Worm (Caenorhabditis elegans) whole organism, dauer: ENCODE data around the gene der-2.

Experiments
- unc-62 ChIP-seq: sonication (generic microtip); optimal IDR thresholded peaks from 2 replicates; lab custom pipeline; 2017; ENCODE audit warnings: missing biosample characterization, missing genetic modification reagents, missing genetic modification characterization

der-2 gene

DNA sequence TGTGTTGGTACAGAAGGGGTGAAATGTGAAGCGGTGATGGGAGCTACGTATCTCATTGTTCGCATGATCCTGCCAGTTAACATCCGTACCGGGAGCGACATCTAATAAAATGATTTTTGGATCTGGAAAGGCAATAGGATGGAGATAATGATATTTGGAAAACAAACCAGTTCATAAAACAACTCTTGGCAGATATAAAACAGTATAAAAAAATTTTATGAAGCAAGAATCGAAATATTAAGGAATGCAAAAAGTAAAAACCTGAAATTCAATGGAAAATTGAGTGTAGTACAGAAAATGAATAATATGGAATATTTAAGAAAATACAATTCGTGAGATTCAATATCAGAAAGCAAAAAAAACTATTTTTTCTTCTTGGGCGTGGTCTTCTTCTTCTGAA is 3.7 kb upstream of the der-2 start, which contains the start of gene hsp-75:
Gene hsp-75 (minus strand): TSS at position 101 of the 400 bp plus-strand sequence.
- TF ChIP-seq unc-62 (GFP tag; lab: Kevin White, UChicago): no peak

ce11 chrIII:7221103-7221502 is 1.8 kb downstream of the der-2 start:
- no peak for TF ChIP-seq unc-62 (GFP tag; lab: Kevin White, UChicago)

DNA sequence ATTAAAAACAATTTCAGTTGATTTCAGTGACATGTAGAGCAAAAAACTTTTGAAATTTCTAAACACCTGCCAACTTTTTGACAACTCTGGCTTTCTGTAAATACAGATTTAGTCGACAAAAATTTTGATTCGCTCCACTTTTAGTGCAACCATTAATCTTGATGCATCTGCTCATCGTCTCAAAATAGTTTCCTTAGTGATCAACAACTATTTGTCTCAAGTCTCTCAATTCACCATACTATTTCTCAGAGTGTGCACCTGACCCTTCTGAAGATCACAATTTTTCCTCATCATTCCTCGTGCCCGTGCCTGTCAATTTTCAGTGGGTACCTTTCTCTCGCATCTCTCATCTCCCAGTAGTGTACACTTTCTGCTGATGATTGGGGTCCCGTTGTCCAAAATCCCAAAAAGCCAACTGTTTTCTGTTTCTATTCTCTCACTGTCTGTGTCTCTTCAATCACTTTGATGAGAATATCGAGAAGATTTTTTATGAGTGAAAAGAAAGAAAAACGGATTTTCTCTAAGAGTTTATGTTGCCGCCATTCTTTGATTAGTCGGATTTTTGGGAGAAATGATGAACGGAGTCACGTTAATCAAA is 5.9 kb downstream of the der-2 start:
- TF ChIP-seq unc-62 (GFP tag; lab: Kevin White, UChicago): no peak

DNA sequence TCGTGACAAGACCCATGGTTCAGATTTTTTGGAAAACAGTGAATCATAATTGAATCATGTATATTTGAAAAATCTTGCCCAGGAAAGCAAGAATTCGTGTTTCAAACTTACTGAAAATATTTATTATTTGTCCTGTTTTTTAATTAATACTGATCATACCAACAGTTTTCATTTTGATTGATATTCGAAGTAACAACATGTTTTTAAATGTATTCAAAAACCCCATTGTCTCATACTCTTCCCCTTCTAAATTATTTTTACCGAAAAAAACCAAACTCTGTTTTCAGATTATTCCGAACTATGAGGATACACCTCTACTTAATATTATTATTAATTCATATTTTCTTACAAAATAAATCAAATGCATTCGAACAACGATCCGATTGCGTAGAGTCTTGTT is 6.7 kb downstream of the der-2 start, which contains the start of gene R151.1:
Gene R151.1 (plus strand): TSS at position 301 of the 400 bp plus-strand sequence.
- no peak for TF ChIP-seq unc-62 (GFP tag; lab: Kevin White, UChicago)

ce11 chrIII:7215532-7215931 is 7.4 kb downstream of the der-2 start:
- TF ChIP-seq unc-62 (GFP tag; lab: Kevin White, UChicago): no peak

- no peak for TF ChIP-seq unc-62 (GFP tag; lab: Kevin White, UChicago)
Observed at ce11 chrIII:7212028-7212427, 10.9 kb downstream of the der-2 start.

- TF ChIP-seq unc-62 (GFP tag; lab: Kevin White, UChicago): no peak
Observed at ce11 chrIII:7210486-7210885, 12.4 kb downstream of the der-2 start.

- TF ChIP-seq unc-62 (GFP tag; lab: Kevin White, UChicago): no peak
Observed at ce11 chrIII:7209721-7210120, 13.2 kb downstream of the der-2 start, which contains the start of gene R151.2. Gene R151.2, plus strand, starts transcription at chrIII:7209967.

DNA sequence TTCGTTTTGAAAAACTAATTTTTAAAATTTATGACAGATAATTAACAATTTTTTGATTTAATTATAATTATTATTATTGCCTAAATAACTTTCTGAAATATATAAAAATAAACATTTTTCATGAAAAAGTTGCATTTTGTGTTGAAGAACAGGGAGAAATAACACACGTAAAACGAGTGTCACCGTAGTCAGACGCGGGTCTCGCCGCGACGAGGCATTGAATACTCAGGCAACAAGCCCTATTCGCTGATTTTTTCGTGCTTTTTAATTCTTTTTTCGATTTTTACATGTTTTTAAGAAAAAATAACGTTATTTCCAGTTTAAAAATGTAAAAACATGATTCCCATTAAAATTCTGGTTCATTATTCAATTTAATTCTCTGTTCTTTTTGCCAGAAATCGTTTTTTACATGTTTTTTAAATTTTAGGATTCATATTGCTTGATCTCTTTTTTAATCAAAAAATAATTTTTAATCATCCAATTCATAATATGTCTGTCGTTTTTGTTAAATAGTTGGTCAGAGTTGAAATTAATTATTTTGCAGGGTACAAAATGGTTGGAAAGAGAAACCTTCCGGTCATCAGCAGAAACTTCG is 14.9 kb downstream of the der-2 start, which contains the start of gene rpl-6:
Gene rpl-6 (plus strand): TSS at position 545 of the 595 bp plus-strand sequence.
- TF ChIP-seq unc-62 (GFP tag; lab: Kevin White, UChicago): no peak

- no peak for TF ChIP-seq unc-62 (GFP tag; lab: Kevin White, UChicago)
Observed at ce11 chrIII:7203130-7203775, 19.7 kb downstream of the der-2 start.

DNA sequence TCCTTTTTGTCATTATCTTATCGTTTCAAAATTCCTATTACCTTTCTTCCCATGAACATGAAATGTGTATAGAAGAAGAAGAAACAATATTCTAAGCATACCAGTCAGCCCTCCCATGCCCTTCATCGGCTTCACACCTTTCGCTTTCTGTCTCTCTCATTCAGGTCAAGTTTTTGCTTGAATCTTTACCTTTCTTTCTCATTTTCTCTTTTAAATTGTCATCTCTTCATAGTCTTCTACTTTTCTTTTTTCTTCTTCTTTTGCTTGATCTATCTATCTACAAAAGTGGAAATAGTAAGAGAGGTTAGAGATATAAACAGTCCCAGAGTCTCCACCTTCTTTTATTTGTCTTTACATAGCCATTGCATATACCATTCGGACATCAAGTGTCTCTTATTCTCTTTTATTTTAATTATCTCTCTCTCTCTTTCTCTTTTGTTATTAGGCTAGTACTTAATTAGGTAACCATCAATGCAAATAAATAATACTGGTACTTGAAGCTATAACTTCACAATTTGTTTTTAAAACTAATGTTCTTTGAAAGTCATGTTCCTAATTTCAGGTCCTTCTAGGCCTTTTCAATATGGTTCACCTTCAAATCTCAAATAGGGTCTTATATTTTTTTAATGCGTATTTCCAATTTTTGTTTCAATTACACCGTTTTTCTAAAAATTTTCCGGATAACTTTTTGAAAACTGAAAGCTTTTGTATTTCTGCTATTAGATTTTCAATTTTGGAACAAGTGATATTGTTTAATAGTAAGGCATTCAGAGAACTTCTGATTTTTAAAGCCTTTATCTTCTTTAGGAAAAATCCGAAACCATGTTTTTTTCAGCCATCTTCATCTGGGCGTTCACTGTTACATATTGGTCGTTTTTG is 21.3 kb downstream of the der-2 start, which contains the start of gene dpy-31:
Gene dpy-31 (plus strand): TSS at position 829 of the 879 bp plus-strand sequence.
- no peak for TF ChIP-seq unc-62 (GFP tag; lab: Kevin White, UChicago)

DNA sequence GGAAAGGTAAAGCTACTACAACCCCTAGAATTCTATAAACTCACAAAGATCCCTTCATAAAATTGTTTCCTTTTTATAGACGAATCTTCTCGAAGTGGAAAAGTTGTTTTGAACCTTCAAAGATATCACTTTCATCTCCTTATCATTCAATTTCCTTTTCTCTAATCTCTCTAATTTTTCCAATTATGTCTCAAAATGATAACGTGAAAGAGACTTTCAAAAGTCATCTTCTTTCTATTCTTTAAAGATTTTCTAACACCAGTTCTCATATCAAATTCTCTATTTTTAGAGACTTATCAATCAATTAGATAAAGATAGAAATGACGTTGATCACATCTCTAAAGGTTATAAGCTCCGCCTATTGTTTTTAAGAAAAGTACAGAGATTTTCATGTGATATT is 23.5 kb downstream of the der-2 start:
- no peak for TF ChIP-seq unc-62 (GFP tag; lab: Kevin White, UChicago)

DNA sequence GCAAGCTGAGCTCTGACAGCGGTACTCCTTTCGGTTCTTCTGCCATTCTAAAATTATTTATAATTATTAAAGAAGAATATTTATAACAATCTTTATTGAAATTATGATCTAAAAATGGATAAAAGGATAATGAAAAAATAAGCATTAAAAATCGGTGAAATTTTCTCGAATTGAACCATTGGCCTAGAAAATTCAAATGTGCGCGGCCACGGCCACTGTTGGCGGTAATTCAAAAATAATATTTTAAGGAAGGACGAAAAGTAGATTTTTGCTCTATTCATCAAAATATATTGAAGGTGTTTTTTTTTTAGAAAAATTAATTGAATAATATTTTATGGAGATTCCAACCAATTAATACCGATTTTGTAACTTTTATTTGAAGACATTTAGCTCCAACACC is 24.1 kb downstream of the der-2 start, which contains the start of gene pfd-5:
Gene pfd-5 (minus strand): TSS at position 47 of the 400 bp plus-strand sequence.
- TF ChIP-seq unc-62 (GFP tag; lab: Kevin White, UChicago): no peak

DNA sequence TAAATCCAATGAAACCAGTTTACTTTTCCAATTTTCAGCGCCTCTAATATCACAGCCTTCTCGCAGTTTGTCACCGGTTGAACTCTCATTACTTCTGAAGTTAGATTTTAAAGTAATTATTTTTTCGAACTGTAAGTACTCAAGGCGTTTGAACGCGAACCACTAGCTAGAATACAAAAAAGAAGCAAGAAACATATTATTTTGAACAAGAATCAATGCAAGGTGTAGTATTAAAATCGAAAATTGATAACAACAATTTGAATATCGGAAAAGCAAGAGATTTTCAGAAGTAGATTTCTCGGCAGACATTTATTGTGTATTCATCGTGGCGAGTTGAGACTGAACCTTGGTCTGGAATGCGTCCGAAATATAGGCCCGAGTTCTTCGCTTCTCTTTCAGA is 25.0 kb downstream of the der-2 start, which contains the start of gene exos-9:
Gene exos-9 (minus strand): TSS at position 101 of the 400 bp plus-strand sequence.
- TF ChIP-seq unc-62 (GFP tag; lab: Kevin White, UChicago): no peak

DNA sequence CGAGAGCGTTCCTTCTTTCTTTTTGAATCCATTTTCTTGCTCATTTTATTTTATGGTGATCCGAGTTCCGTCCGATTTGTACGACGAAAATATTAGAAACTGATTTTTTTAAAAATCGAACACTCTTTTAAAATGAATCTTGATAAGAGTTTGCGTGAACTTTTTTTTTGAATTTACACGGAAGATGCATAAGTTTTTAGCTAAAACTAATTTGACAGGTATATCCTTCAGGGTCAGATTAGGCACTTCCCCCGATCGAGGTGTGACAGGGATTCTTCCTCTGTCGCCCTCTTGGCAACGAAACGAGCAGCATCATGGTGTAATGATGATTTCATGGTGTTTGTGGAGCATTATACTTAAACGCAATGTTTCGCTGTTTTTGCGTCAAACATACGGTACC is 27.6 kb downstream of the der-2 start, which contains the start of gene F37C12.18:
Gene F37C12.18 (minus strand): TSS at position 101 of the 400 bp plus-strand sequence.
- TF ChIP-seq unc-62 (GFP tag; lab: Kevin White, UChicago): no peak
